Worm (Caenorhabditis elegans) whole organism, late embryonic: Measurements from ENCODE around the gene ssp-36.
"Not testable (repeated sequence)": the region's sequence is repeated elsewhere in the genome, so short reads cannot be mapped to it uniquely, and the experiment has no call there.

Experiments
- T23F11.4 ChIP-seq: fragments of 200-800 bp; sonication (Bioruptor generic); optimal IDR thresholded peaks from 2 replicates; lab custom pipeline; 2018; ENCODE audit warnings: mild to moderate bottlenecking, missing genetic modification characterization, missing compliant biosample characterization
- ceh-14 ChIP-seq: sonication (generic microtip); optimal IDR thresholded peaks from 2 replicates; lab custom pipeline; 2016; ENCODE audit warnings: missing genotype, missing genetic modification characterization, missing compliant biosample characterization
- ceh-2 ChIP-seq: sonication (generic microtip); optimal IDR thresholded peaks from 2 replicates; lab custom pipeline; 2016; ENCODE audit warnings: missing genotype, missing genetic modification characterization, missing compliant biosample characterization
- ceh-24 ChIP-seq: sonication (generic microtip); optimal IDR thresholded peaks from 2 replicates; lab custom pipeline; 2016; ENCODE audit warnings: mild to moderate bottlenecking, missing genetic modification characterization, missing compliant biosample characterization
- ceh-34 ChIP-seq: sonication (generic microtip); optimal IDR thresholded peaks from 2 replicates; lab custom pipeline; 2016; ENCODE audit warnings: mild to moderate bottlenecking, missing genetic modification characterization, missing compliant biosample characterization
- ceh-45 ChIP-seq: fragments of 200-800 bp; sonication (Bioruptor generic); IDR thresholded peaks from 2 replicates; pipeline ENCODE4 v1.3.6; 2022; ENCODE audit warnings: missing genetic modification reagents, missing genetic modification characterization, missing compliant biosample characterization
- ceh-48 ChIP-seq: sonication (generic microtip); optimal IDR thresholded peaks from 2 replicates; lab custom pipeline; 2016; ENCODE audit warnings: missing genetic modification characterization, inconsistent platforms, missing compliant biosample characterization
- ceh-9 ChIP-seq: sonication (generic microtip); optimal IDR thresholded peaks from 2 replicates; lab custom pipeline; 2016; ENCODE audit warnings: mild to moderate bottlenecking, missing genetic modification characterization, inconsistent platforms, missing compliant biosample characterization
- dmd-4 ChIP-seq: sonication (generic microtip); optimal IDR thresholded peaks from 2 replicates; lab custom pipeline; 2016; ENCODE audit warnings: borderline replicate concordance, missing genetic modification characterization, missing compliant biosample characterization
- elt-2 ChIP-seq: sonication (generic microtip); optimal IDR thresholded peaks from 2 replicates; lab custom pipeline; 2016; ENCODE audit warnings: missing genetic modification reagents, missing genetic modification characterization, missing compliant biosample characterization
- ets-4 ChIP-seq: sonication (generic microtip); optimal IDR thresholded peaks from 2 replicates; lab custom pipeline; 2016; ENCODE audit warnings: missing genetic modification characterization, missing compliant biosample characterization
- eyg-1 ChIP-seq: sonication (generic microtip); optimal IDR thresholded peaks from 2 replicates; lab custom pipeline; 2016; ENCODE audit warnings: missing genotype, missing genetic modification characterization, missing compliant biosample characterization
- fax-1 ChIP-seq: sonication (generic microtip); optimal IDR thresholded peaks from 2 replicates; lab custom pipeline; 2016; ENCODE audit warnings: missing genotype, missing genetic modification characterization, missing compliant biosample characterization
- gmeb-2 ChIP-seq: sonication (generic microtip); optimal IDR thresholded peaks from 2 replicates; lab custom pipeline; 2016; ENCODE audit warnings: missing genetic modification characterization, inconsistent platforms, missing compliant biosample characterization
- hlh-30 ChIP-seq: sonication (generic microtip); optimal IDR thresholded peaks from 2 replicates; lab custom pipeline; 2017; ENCODE audit warnings: antibody characterized with exemption, missing genetic modification characterization, missing compliant biosample characterization; ENCODE audit not compliant: insufficient read depth
- hlh-8 ChIP-seq: sonication (generic microtip); optimal IDR thresholded peaks from 2 replicates; lab custom pipeline; 2016; ENCODE audit warnings: missing genotype, missing genetic modification characterization, missing compliant biosample characterization
- madf-2 ChIP-seq: sonication (generic microtip); optimal IDR thresholded peaks from 2 replicates; lab custom pipeline; 2017; ENCODE audit warnings: missing genetic modification characterization, missing compliant biosample characterization
- nfya-1 ChIP-seq: sonication (generic microtip); optimal IDR thresholded peaks from 2 replicates; lab custom pipeline; 2017; ENCODE audit warnings: missing genetic modification characterization, mild to moderate bottlenecking, missing compliant biosample characterization, antibody characterized with exemption, moderate library complexity
- nhr-11 ChIP-seq: fragments of 150-350 bp; optimal IDR thresholded peaks from 2 replicates; lab custom pipeline; 2014; ENCODE audit warnings: missing biosample characterization, missing genetic modification characterization
- nhr-232 ChIP-seq: sonication (generic microtip); optimal IDR thresholded peaks from 2 replicates; lab custom pipeline; 2016; ENCODE audit warnings: missing genetic modification characterization, missing compliant biosample characterization
- npax-4 ChIP-seq: sonication (generic microtip); optimal IDR thresholded peaks from 2 replicates; lab custom pipeline; 2016; ENCODE audit warnings: missing genetic modification characterization, missing compliant biosample characterization
- pag-3 ChIP-seq: sonication (generic microtip); optimal IDR thresholded peaks from 2 replicates; lab custom pipeline; 2016; ENCODE audit warnings: missing compliant biosample characterization, missing genetic modification characterization, borderline replicate concordance
- tbx-2 ChIP-seq: sonication (generic microtip); optimal IDR thresholded peaks from 2 replicates; lab custom pipeline; 2016; ENCODE audit warnings: missing genetic modification characterization, missing compliant biosample characterization
- unc-3 ChIP-seq, 2 experiments: fragments of 200-800 bp in 1 of 2; sonication (Bioruptor generic) in 1 of 2; sonication (generic microtip) in 1 of 2; conservative IDR thresholded peaks in 1 of 2; optimal IDR thresholded peaks in 1 of 2; 2 replicates each; pipeline versions ENCODE4 v1.3.6 to Lab custom; 2016 to 2022; ENCODE audit warnings: missing compliant biosample characterization in 2 of 2, missing genetic modification characterization in 2 of 2, missing genetic modification reagents in 1 of 2
- unc-42 ChIP-seq: sonication (generic microtip); optimal IDR thresholded peaks from 2 replicates; lab custom pipeline; 2016; ENCODE audit warnings: missing genotype, missing genetic modification characterization, missing compliant biosample characterization
- unc-55 ChIP-seq: sonication (generic microtip); optimal IDR thresholded peaks from 2 replicates; lab custom pipeline; 2017; ENCODE audit warnings: missing biosample characterization, missing genetic modification reagents, missing genetic modification characterization
- zip-5 ChIP-seq: sonication (generic microtip); optimal IDR thresholded peaks from 2 replicates; lab custom pipeline; 2016; ENCODE audit warnings: missing genetic modification characterization, missing compliant biosample characterization
- ztf-16 ChIP-seq: sonication (generic microtip); optimal IDR thresholded peaks from 2 replicates; lab custom pipeline; 2017; ENCODE audit warnings: missing genetic modification characterization, missing compliant biosample characterization

Gene ssp-36

DNA sequence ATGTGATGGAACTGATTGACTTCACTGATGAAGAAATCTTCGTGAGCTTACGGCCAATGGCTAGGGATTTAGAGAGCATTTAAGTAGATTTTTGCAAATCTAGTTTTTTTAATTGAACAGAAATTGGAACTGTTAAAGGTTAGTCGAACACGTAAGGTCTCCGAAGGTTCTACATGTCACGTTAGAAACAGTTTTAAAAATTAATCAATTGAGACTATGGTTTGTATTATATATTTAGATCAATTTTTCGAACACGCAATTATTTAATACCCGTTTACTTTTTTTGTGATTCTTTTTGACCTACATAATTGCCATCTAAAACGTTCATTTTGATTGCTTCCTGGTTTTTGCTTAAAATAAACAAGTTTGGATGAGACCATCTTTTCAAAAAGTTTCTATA, 21.2 kb downstream of the ssp-36 start, which contains the start of gene C28D4.4:
C28D4.4 (minus strand) TSS at position 101 of the 400 bp plus-strand sequence.
- TF ChIP-seq ceh-24 (tag; lab: Kevin White, UChicago) (no peak), unc-55 (no peak), T23F11.4 (GFP tag; lab: Kevin White, UChicago) (no peak), ceh-34 (tag; lab: Kevin White, UChicago) (no peak), nhr-232 (tag; lab: Kevin White, UChicago) (no peak), eyg-1 (tag; lab: Kevin White, UChicago) (no peak)

DNA sequence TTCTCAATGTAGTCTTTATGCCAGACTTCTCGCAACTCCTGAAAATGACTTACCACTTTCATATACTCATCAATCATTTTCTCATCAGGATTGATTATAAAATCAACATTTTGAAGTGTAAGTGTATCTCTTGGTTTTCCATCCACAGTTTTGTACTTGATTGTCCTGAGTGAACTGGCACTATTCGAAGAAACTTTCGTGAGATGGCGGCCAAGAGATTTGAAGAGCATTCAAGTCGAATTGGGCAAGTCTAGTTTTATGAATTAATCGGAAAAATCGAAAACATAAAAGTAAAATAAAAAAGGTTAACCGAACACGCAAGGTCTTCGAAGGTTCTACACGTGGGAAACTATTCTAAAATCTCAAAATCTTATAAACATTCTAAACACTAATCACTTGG, 23.3 kb downstream of the ssp-36 start, which contains the start of gene C28D4.7:
C28D4.7 (minus strand) TSS at position 265 of the 400 bp plus-strand sequence.
- TF ChIP-seq madf-2 (tag; lab: Kevin White, UChicago) (no peak), unc-42 (tag; lab: Kevin White, UChicago) (no peak), nfya-1 (no peak), ceh-14 (tag; lab: Kevin White, UChicago) (no peak), hlh-30 (tag; lab: Kevin White, UChicago) (no peak), ceh-2 (no peak), ceh-45 (GFP tag; lab: Robert Waterston, UW) (no peak), fax-1 (tag; lab: Kevin White, UChicago) (no peak), npax-4 (no peak), ceh-34 (tag; lab: Kevin White, UChicago) (no peak), ztf-16 (tag; lab: Kevin White, UChicago) (no peak), ceh-9 (tag; lab: Kevin White, UChicago) (no peak)
- TF ChIP-seq, all 69 proteins: peak for 0

DNA sequence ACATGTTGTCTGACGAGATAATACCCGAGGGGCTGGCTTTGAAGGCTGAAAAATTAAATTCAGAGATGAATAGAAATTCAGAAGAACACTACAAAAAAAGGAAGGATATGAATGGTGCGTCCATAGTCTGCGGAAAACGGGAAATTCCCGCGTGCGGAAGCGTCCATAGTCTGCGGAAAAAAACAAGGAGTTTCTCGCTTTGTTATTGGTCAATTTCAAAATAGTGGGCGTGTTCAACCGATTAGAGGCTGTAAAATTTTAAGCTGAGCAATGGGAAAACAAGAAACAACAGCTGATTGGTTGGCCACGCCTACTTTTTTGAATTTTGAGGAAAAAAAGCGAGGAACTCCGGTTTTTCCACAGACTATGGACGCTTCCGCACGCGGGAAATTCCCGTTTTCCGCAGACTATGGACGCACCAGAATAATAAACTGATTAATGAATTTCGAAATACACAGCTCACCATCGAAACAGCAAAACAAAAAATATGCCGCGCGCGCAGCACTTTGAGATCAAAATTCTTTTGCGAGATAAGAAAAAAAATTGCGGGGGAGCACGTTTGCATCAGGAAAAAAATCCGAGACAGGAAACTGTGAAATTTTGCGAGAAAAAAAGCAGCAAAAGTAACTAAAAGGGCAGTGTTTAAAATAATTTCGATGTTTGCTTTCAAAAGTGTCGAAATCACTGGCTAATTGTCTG, 25.1 kb downstream of the ssp-36 start, which contains the start of gene gln-6:
gln-6 (minus strand) TSS at position 51 of the 699 bp plus-strand sequence.
- not testable (repeated sequence) for TF ChIP-seq hlh-8; unc-3 (GFP tag; conservative IDR thresholded peaks at IDR 0.05; lab: Robert Waterston, UW); unc-3 (tag; optimal IDR thresholded peaks at IDR 0.05; lab: Kevin White, UChicago); gmeb-2 (tag; lab: Kevin White, UChicago)

DNA sequence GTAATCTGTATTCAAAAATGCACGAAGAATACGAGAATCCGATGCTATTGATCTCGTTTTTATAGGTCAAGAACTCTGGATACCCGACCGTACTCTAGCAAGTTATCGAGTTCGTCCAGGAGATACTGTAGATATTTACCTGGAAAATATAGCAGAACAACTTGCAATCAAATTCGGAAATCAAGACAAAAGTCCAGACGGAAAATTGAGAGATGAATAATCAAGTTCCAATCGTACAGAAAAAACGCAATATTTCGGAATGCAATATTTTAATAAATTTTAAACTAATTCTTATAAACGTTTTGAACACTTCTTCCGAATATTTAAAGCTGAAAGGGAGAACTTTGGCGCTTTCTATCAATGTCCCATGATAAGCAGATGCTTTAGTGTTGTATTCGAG, 27.1 kb downstream of the ssp-36 start:
- TF ChIP-seq dmd-4 = no peak
- TF ChIP-seq, all 69 proteins: peak for 0

ce11 chrIV:9738194-9738593, 28.0 kb downstream of the ssp-36 start, which contains the start of gene C28D4.10:
Gene C28D4.10 (plus strand): TSS chrIV:9738494.
- TF ChIP-seq nhr-11 (no peak), gmeb-2 (tag; lab: Kevin White, UChicago) (no peak), ceh-48 (tag; lab: Kevin White, UChicago) (no peak), tbx-2 (tag; lab: Kevin White, UChicago) (no peak), ets-4 (no peak), zip-5 (tag; lab: Kevin White, UChicago) (no peak), pag-3 (tag; lab: Kevin White, UChicago) (no peak)
- TF ChIP-seq, all 69 proteins: peak for 0

DNA sequence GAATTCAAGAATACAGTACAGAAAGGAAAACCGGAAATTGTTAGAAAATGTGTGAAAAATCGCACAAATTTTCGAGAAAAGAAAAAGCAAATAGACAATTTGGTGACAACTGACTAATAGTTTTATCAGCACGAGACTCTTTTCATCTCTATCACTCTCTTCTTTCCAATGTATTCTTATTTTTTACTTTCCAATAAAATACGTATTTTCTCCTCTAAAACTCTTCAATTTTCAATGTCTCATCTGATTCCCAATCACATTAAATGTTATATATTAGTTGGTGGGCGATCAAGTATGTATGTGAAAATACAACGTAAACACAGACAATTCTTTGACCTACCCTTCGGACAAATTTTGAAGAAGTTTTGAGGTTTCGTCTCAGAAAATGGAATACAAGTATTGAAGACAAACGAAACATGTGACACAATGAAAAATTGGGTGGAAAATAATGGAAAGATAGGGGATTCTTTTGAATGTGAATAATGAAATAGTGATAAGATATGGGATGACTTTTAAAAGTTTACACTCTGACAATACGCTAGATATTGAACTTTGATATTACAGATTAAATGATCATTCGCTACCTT, 28.9 kb downstream of the ssp-36 start, which contains the start of gene cka-1:
cka-1 (minus strand) TSS at position 418 of the 587 bp plus-strand sequence.
- TF ChIP-seq madf-2 (tag; lab: Kevin White, UChicago) = no peak
- peak; percentile 31 for TF ChIP-seq elt-2 (tag; lab: Kevin White, UChicago)
